Fruit fly (Drosophila melanogaster) whole organism, embryonic: ENCODE data around the gene Fer3.

Source experiments
- ATbp ChIP-seq: fragments of 200-800 bp; sonication (Bioruptor generic); optimal IDR thresholded peaks from 2 replicates; lab custom pipeline; 2017; ENCODE audit warnings: missing biosample characterization, mild to moderate bottlenecking, missing genetic modification characterization, missing genetic modification reagents
- Atf6 ChIP-seq: fragments of 200-800 bp; sonication (Bioruptor generic); IDR thresholded peaks from 2 replicates; pipeline ENCODE4 v1.3.6; 2022; ENCODE audit warnings: missing biosample characterization, missing genetic modification characterization
- BEAF-32 ChIP-seq: fragments of 200-800 bp; sonication (Bioruptor generic); optimal IDR thresholded peaks from 3 replicates; lab custom pipeline; 2017; ENCODE audit warnings: missing biosample characterization, missing genetic modification characterization, mild to moderate bottlenecking, moderate library complexity, missing genetic modification reagents
- CG10267 ChIP-seq: fragments of 200-800 bp; sonication (Bioruptor generic); optimal IDR thresholded peaks from 2 replicates; lab custom pipeline; 2018; ENCODE audit warnings: missing biosample characterization, mild to moderate bottlenecking, missing genetic modification characterization, moderate library complexity
- CG10959 ChIP-seq: fragments of 200-800 bp; sonication (Bioruptor generic); IDR thresholded peaks from 2 replicates; pipeline ENCODE4 v1.3.6; 2022; ENCODE audit warnings: missing biosample characterization, missing genetic modification characterization
- CG12299 ChIP-seq: fragments of 200-800 bp; sonication (Bioruptor generic); optimal IDR thresholded peaks from 2 replicates; lab custom pipeline; 2018; ENCODE audit warnings: missing biosample characterization, mild to moderate bottlenecking, missing genetic modification characterization
- CG12942 ChIP-seq: fragments of 200-800 bp; sonication (Bioruptor generic); optimal IDR thresholded peaks from 3 replicates; lab custom pipeline; 2016; ENCODE audit warnings: missing biosample characterization, missing genetic modification characterization
- CG13424 ChIP-seq: fragments of 200-800 bp; sonication (Bioruptor generic); optimal IDR thresholded peaks from 2 replicates; lab custom pipeline; 2019; ENCODE audit warnings: missing biosample characterization, mild to moderate bottlenecking, missing genetic modification characterization, moderate library complexity
- CG16815 ChIP-seq: fragments of 200-800 bp; sonication (Bioruptor generic); optimal IDR thresholded peaks from 3 replicates; lab custom pipeline; 2017; ENCODE audit warnings: missing biosample characterization, mild to moderate bottlenecking, missing genetic modification characterization
- CG17186 ChIP-seq: fragments of 200-800 bp; sonication (Bioruptor generic); optimal IDR thresholded peaks from 3 replicates; lab custom pipeline; 2017; ENCODE audit warnings: missing biosample characterization, missing genetic modification reagents, missing genetic modification characterization
- CG18011 ChIP-seq: fragments of 200-800 bp; sonication (Bioruptor generic); optimal IDR thresholded peaks from 2 replicates; lab custom pipeline; 2017; ENCODE audit warnings: missing biosample characterization, missing genetic modification characterization, mild to moderate bottlenecking, moderate library complexity, missing genotype
- CG2199 ChIP-seq: fragments of 200-800 bp; sonication (Bioruptor generic); IDR thresholded peaks from 3 replicates; pipeline ENCODE4 v1.3.6; 2022; ENCODE audit warnings: missing biosample characterization, missing genetic modification characterization
- CG3163 ChIP-seq: fragments of 200-800 bp; sonication (Bioruptor generic); optimal IDR thresholded peaks from 3 replicates; lab custom pipeline; 2016; ENCODE audit warnings: missing biosample characterization, missing genetic modification characterization
- CG3281 ChIP-seq: fragments of 200-800 bp; sonication (Bioruptor generic); optimal IDR thresholded peaks from 3 replicates; lab custom pipeline; 2017; ENCODE audit warnings: missing biosample characterization, mild to moderate bottlenecking, missing genetic modification characterization
- CG3838 ChIP-seq: fragments of 200-800 bp; sonication (Bioruptor generic); optimal IDR thresholded peaks from 3 replicates; lab custom pipeline; 2016; ENCODE audit warnings: missing biosample characterization, missing genetic modification characterization
- CG42726 ChIP-seq: fragments of 200-800 bp; sonication (Bioruptor generic); IDR thresholded peaks from 2 replicates; pipeline ENCODE4 v1.3.6; 2022; ENCODE audit warnings: missing biosample characterization, missing genetic modification characterization; ENCODE audit not compliant: partially characterized antibody
- CG7928 ChIP-seq: fragments of 200-800 bp; sonication (Bioruptor generic); optimal IDR thresholded peaks from 2 replicates; lab custom pipeline; 2017; ENCODE audit warnings: missing biosample characterization, mild to moderate bottlenecking, missing genetic modification characterization
- CG9932 ChIP-seq: fragments of 200-800 bp; sonication (Bioruptor generic); IDR thresholded peaks from 2 replicates; pipeline ENCODE4 v1.3.6; 2022; ENCODE audit warnings: missing biosample characterization, missing genetic modification characterization
- CrebB ChIP-seq: fragments of 200-800 bp; sonication (Bioruptor generic); optimal IDR thresholded peaks from 3 replicates; lab custom pipeline; 2018; ENCODE audit warnings: missing biosample characterization, mild to moderate bottlenecking, missing genetic modification characterization
- D ChIP-seq, 2 experiments: fragments of 200-800 bp in 1 of 2; fragments of >200 bp in 1 of 2; sonication (Bioruptor generic) in 1 of 2; optimal IDR thresholded peaks; 2 replicates in 1 of 2; 3 replicates in 1 of 2; lab custom pipeline; 2017; ENCODE audit warnings: mild to moderate bottlenecking in 1 of 2, missing biosample characterization in 1 of 2, missing genetic modification characterization in 1 of 2, missing genetic modification reagents in 1 of 2
- Dp ChIP-seq: fragments of 200-800 bp; sonication (Bioruptor generic); optimal IDR thresholded peaks from 2 replicates; lab custom pipeline; 2018; ENCODE audit warnings: missing biosample characterization, mild to moderate bottlenecking, missing genetic modification characterization, moderate library complexity
- Fer3 ChIP-seq: fragments of 200-800 bp; sonication (Bioruptor generic); optimal IDR thresholded peaks from 2 replicates; lab custom pipeline; 2018; ENCODE audit warnings: missing biosample characterization, mild to moderate bottlenecking, missing genetic modification characterization, moderate library complexity
- HLH4C ChIP-seq: fragments of 200-800 bp; sonication (Bioruptor generic); IDR thresholded peaks from 3 replicates; pipeline ENCODE4 v1.3.6; 2022; ENCODE audit warnings: missing biosample characterization, missing genetic modification characterization; ENCODE audit not compliant: partially characterized antibody
- HLHmδ ChIP-seq: fragments of 200-800 bp; sonication (Bioruptor generic); optimal IDR thresholded peaks from 2 replicates; lab custom pipeline; 2018; ENCODE audit warnings: missing biosample characterization, mild to moderate bottlenecking, missing genetic modification characterization, moderate library complexity
- Hr3 ChIP-seq: fragments of 200-800 bp; sonication (Bioruptor generic); optimal IDR thresholded peaks from 3 replicates; lab custom pipeline; 2016; ENCODE audit warnings: missing biosample characterization, missing genetic modification characterization
- MTF-1 ChIP-seq: fragments of 200-800 bp; sonication (Bioruptor generic); optimal IDR thresholded peaks from 2 replicates; lab custom pipeline; 2018; ENCODE audit warnings: missing biosample characterization, mild to moderate bottlenecking, missing genetic modification characterization, borderline replicate concordance
- Nf-YB ChIP-seq: fragments of 200-800 bp; sonication (Bioruptor generic); optimal IDR thresholded peaks from 3 replicates; lab custom pipeline; 2019; ENCODE audit warnings: missing biosample characterization, mild to moderate bottlenecking, missing genetic modification characterization, moderate library complexity
- Oaz ChIP-seq: fragments of 200-800 bp; sonication (Bioruptor generic); IDR thresholded peaks from 2 replicates; pipeline ENCODE4 v1.3.6; 2022; ENCODE audit warnings: missing biosample characterization, missing genetic modification characterization
- Usf ChIP-seq: fragments of 200-800 bp; sonication (Bioruptor generic); optimal IDR thresholded peaks from 2 replicates; lab custom pipeline; 2017; ENCODE audit warnings: missing genotype, missing biosample characterization, missing genetic modification characterization
- YL-1 ChIP-seq: fragments of 200-800 bp; sonication (Bioruptor generic); optimal IDR thresholded peaks from 3 replicates; lab custom pipeline; 2017; ENCODE audit warnings: missing biosample characterization, mild to moderate bottlenecking, missing genetic modification characterization
- abd-A ChIP-seq: fragments of 200-800 bp; sonication (Bioruptor generic); optimal IDR thresholded peaks from 3 replicates; lab custom pipeline; 2019; ENCODE audit warnings: missing biosample characterization, mild to moderate bottlenecking, missing genetic modification characterization, moderate library complexity
- ash1 ChIP-seq: fragments of 200-800 bp; sonication (Bioruptor generic); optimal IDR thresholded peaks from 2 replicates; lab custom pipeline; 2018; ENCODE audit warnings: missing biosample characterization, mild to moderate bottlenecking, missing genetic modification characterization
- danr ChIP-seq: fragments of 200-800 bp; sonication (Bioruptor generic); IDR thresholded peaks from 2 replicates; pipeline ENCODE4 v1.3.6; 2022; ENCODE audit warnings: missing biosample characterization, missing genetic modification characterization
- disco-r ChIP-seq: fragments of 200-800 bp; sonication (Bioruptor generic); optimal IDR thresholded peaks from 2 replicates; lab custom pipeline; 2016; ENCODE audit warnings: missing biosample characterization, missing genetic modification characterization
- fru ChIP-seq: fragments of >200 bp; optimal IDR thresholded peaks from 2 replicates; lab custom pipeline; 2017
- grn ChIP-seq: fragments of 200-800 bp; sonication (Bioruptor generic); optimal IDR thresholded peaks from 3 replicates; lab custom pipeline; 2017; ENCODE audit warnings: missing biosample characterization, missing genetic modification characterization
- lilli ChIP-seq: fragments of 200-800 bp; sonication (Bioruptor generic); optimal IDR thresholded peaks from 3 replicates; lab custom pipeline; 2016; ENCODE audit warnings: missing biosample characterization, missing genetic modification characterization
- pnt ChIP-seq: fragments of 200-800 bp; sonication (Bioruptor generic); optimal IDR thresholded peaks from 3 replicates; lab custom pipeline; 2016; ENCODE audit warnings: missing biosample characterization, missing genetic modification characterization
- pros ChIP-seq: fragments of 200-800 bp; sonication (Bioruptor generic); optimal IDR thresholded peaks from 3 replicates; lab custom pipeline; 2019; ENCODE audit warnings: missing biosample characterization, mild to moderate bottlenecking, missing genetic modification characterization, moderate library complexity
- rib ChIP-seq: fragments of 200-800 bp; sonication (Bioruptor generic); IDR thresholded peaks from 2 replicates; pipeline ENCODE4 v1.3.6; 2022; ENCODE audit warnings: missing biosample characterization, missing genetic modification characterization
- row ChIP-seq: fragments of 200-800 bp; sonication (Bioruptor generic); IDR thresholded peaks from 3 replicates; pipeline ENCODE4 v1.3.6; 2022; ENCODE audit warnings: missing biosample characterization, missing genetic modification characterization
- salm ChIP-seq: fragments of 200-800 bp; sonication (Bioruptor generic); optimal IDR thresholded peaks from 2 replicates; lab custom pipeline; 2018; ENCODE audit warnings: missing biosample characterization, mild to moderate bottlenecking, missing genetic modification characterization
- slbo ChIP-seq: fragments of 200-800 bp; sonication (Bioruptor generic); IDR thresholded peaks from 2 replicates; pipeline ENCODE4 v1.3.6; 2022; ENCODE audit warnings: missing biosample characterization, missing genetic modification characterization
- sqz ChIP-seq: fragments of 200-800 bp; sonication (Bioruptor generic); optimal IDR thresholded peaks from 3 replicates; lab custom pipeline; 2018; ENCODE audit warnings: missing biosample characterization, mild to moderate bottlenecking, missing genetic modification characterization
- tin ChIP-seq: fragments of 200-800 bp; sonication (Bioruptor generic); optimal IDR thresholded peaks from 3 replicates; lab custom pipeline; 2016; ENCODE audit warnings: missing biosample characterization, missing genetic modification characterization
- tio ChIP-seq: fragments of 200-800 bp; sonication (Bioruptor generic); optimal IDR thresholded peaks from 2 replicates; lab custom pipeline; 2017; ENCODE audit warnings: missing biosample characterization, missing genetic modification characterization, inconsistent platforms
- toy ChIP-seq: fragments of 200-800 bp; sonication (Bioruptor generic); IDR thresholded peaks from 2 replicates; pipeline ENCODE4 v1.3.6; 2022; ENCODE audit warnings: missing biosample characterization, missing genetic modification characterization
- wor ChIP-seq: fragments of 200-800 bp; sonication (Bioruptor generic); IDR thresholded peaks from 2 replicates; pipeline ENCODE4 v1.3.6; 2022; ENCODE audit warnings: missing biosample characterization, missing genetic modification characterization
- yki ChIP-seq: fragments of >200 bp; optimal IDR thresholded peaks from 3 replicates; lab custom pipeline; 2018
- zen2 ChIP-seq: fragments of 200-800 bp; sonication (Bioruptor generic); IDR thresholded peaks from 3 replicates; pipeline ENCODE4 v1.3.6; 2022; ENCODE audit warnings: missing biosample characterization, missing genetic modification characterization; ENCODE audit not compliant: partially characterized antibody

Gene Fer3

DNA sequence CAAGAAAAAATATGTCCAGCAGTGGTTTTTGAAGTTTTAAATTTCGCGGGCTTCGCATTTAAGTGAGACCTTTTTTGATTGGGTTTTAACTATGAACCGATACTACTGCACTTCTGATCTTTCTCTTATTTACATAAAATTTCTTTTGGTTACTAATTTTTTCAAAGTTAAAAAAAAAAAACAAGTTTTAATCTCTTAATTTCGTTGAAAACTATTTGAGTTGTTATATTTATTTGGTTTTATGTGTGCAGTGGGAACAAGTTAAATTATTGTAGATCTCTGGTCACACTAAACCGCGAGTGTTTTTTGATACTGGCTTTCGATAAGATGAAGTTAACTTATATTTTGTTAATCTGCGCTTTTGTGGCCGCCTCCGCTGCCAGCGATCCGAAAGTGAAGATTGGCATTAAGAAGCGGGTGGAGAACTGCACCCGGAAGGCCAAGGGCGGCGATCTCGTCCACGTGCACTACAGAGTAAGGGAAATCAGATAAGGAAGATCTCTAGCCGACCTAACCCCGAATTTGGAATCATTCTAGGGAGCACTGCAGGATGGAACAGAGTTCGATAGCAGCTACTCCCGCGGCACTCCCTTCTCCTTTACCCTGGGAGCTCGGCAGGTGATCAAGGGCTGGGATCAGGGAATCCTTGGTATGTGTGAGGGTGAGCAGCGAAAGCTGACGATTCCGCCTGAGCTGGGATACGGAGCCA lies 20.0 kb downstream of the Fer3 start, which contains the start of gene CG14715 (continued):
- peak; percentile 67 for TF ChIP-seq YL-1
- no peak for TF ChIP-seq wor (GFP tag; lab: Robert Waterston, UW)
- peak; percentile 25 for TF ChIP-seq CG12942
- TF ChIP-seq CG13424 (tag; lab: Kevin White, UChicago): peak; percentile 51
- no peak for TF ChIP-seq CG12299
- TF ChIP-seq CG3163: peak; percentile 13
- peak; percentile 3 for TF ChIP-seq Fer3
- peak; percentile 42 for TF ChIP-seq Hr3
- no peak for TF ChIP-seq CG42726 (GFP tag; lab: Robert Waterston, UW)
- no peak for TF ChIP-seq CG18011 (GFP tag; lab: Kevin White, UChicago)
- TF ChIP-seq tio (GFP tag; lab: Kevin White, UChicago): no peak
- peak; percentile 89 for TF ChIP-seq Dp (GFP tag; lab: Kevin White, UChicago)
- TF ChIP-seq toy (GFP tag; lab: Robert Waterston, UW): no peak
- peak; percentile 98 for TF ChIP-seq grn (GFP tag; lab: Kevin White, UChicago)
- no peak for TF ChIP-seq D (optimal IDR thresholded peaks at IDR 0.05; lab: Kevin White, UChicago)
- no peak for TF ChIP-seq D (GFP tag; optimal IDR thresholded peaks at IDR 0.05; lab: Kevin White, UChicago)
- TF ChIP-seq CrebB (tag; lab: Kevin White, UChicago): no peak
- no peak for TF ChIP-seq CG17186 (GFP tag; lab: Kevin White, UChicago)
- TF ChIP-seq rib (GFP tag; lab: Robert Waterston, UW): no peak
- TF ChIP-seq Oaz (GFP tag; lab: Robert Waterston, UW): no peak
- TF ChIP-seq MTF-1: no peak
- no peak for TF ChIP-seq yki (lab: Kevin White, UChicago)
- no peak for TF ChIP-seq sqz (GFP tag; lab: Kevin White, UChicago)
- no peak for TF ChIP-seq CG3838
- TF ChIP-seq HLHmδ: no peak
- no peak for TF ChIP-seq danr (GFP tag; lab: Robert Waterston, UW)
- TF ChIP-seq slbo (GFP tag; lab: Robert Waterston, UW): peak; percentile 49; the same call in 1 of the 2 replicates
- peak; percentile 82 for TF ChIP-seq row (GFP tag; lab: Robert Waterston, UW)
- TF ChIP-seq pros (GFP tag; lab: Kevin White, UChicago): no peak
- TF ChIP-seq fru (lab: Kevin White, UChicago): no peak
- TF ChIP-seq Nf-YB (GFP tag; lab: Kevin White, UChicago): peak; percentile 8
- peak; percentile 55 for TF ChIP-seq pnt (GFP tag; lab: Kevin White, UChicago)
- no peak for TF ChIP-seq ash1 (GFP tag; lab: Kevin White, UChicago)
- no peak for TF ChIP-seq Usf (GFP tag; lab: Kevin White, UChicago)
- TF ChIP-seq lilli (GFP tag; lab: Kevin White, UChicago): peak; percentile 71
- TF ChIP-seq CG10267 (tag; lab: Kevin White, UChicago): peak; percentile 70
- no peak for TF ChIP-seq CG16815 (GFP tag; lab: Kevin White, UChicago)
- no peak for TF ChIP-seq CG3281 (GFP tag; lab: Kevin White, UChicago)
- TF ChIP-seq disco-r (GFP tag; lab: Kevin White, UChicago): no peak
- TF ChIP-seq zen2 (GFP tag; lab: Robert Waterston, UW): no peak
- peak; percentile 34; the same call in 1 of the 2 replicates for TF ChIP-seq Atf6 (GFP tag; lab: Robert Waterston, UW)
- TF ChIP-seq tin (GFP tag; lab: Kevin White, UChicago): peak; percentile 44
- TF ChIP-seq BEAF-32 (GFP tag; lab: Kevin White, UChicago): peak; percentile 69
- no peak for TF ChIP-seq ATbp (GFP tag; lab: Kevin White, UChicago)
- no peak for TF ChIP-seq CG10959
- no peak for TF ChIP-seq CG7928 (GFP tag; lab: Kevin White, UChicago)
- TF ChIP-seq CG9932 (GFP tag; lab: Robert Waterston, UW): peak; percentile 40; the same call in 1 of the 2 replicates
- no peak for TF ChIP-seq salm
- no peak for TF ChIP-seq HLH4C (GFP tag; lab: Robert Waterston, UW)
- TF ChIP-seq abd-A (tag; lab: Kevin White, UChicago): no peak
- no peak for TF ChIP-seq CG2199 (GFP tag; lab: Robert Waterston, UW)
